Worm (Caenorhabditis elegans) whole organism, young adult: ENCODE data around the gene srj-40.

Experiments
- B0019.2 ChIP-seq: fragments of 200-800 bp; sonication (Bioruptor generic); conservative IDR thresholded peaks from 2 replicates; pipeline ENCODE4 v1.3.6; 2022; ENCODE audit warnings: missing genetic modification reagents, missing genetic modification characterization, missing compliant biosample characterization
- C06A6.2 ChIP-seq: fragments of 200-800 bp; sonication (Bioruptor generic); conservative IDR thresholded peaks from 2 replicates; pipeline ENCODE4 v1.3.6; 2022; ENCODE audit warnings: missing genetic modification characterization, missing compliant biosample characterization
- D2030.7 ChIP-seq: fragments of 200-800 bp; sonication (Bioruptor generic); IDR thresholded peaks from 2 replicates; pipeline ENCODE4 v1.3.6; 2022; ENCODE audit warnings: missing genetic modification reagents, missing genetic modification characterization, missing compliant biosample characterization
- F33H1.4 ChIP-seq: fragments of 200-800 bp; sonication (Bioruptor generic); IDR thresholded peaks from 2 replicates; pipeline ENCODE4 v1.3.6; 2022; ENCODE audit warnings: missing genetic modification reagents, missing genetic modification characterization, missing compliant biosample characterization
- F39B2.1 ChIP-seq: fragments of 200-800 bp; sonication (Bioruptor generic); IDR thresholded peaks from 2 replicates; pipeline ENCODE4 v1.3.6; 2022; ENCODE audit warnings: missing genetic modification reagents, missing genetic modification characterization, missing compliant biosample characterization
- F49E8.2 ChIP-seq: sonication (generic microtip); optimal IDR thresholded peaks from 3 replicates; lab custom pipeline; 2017; ENCODE audit warnings: missing genetic modification characterization, mild to moderate bottlenecking, missing compliant biosample characterization, antibody characterized with exemption, moderate library complexity; ENCODE audit not compliant: insufficient read depth
- Y53G8AR.9 ChIP-seq: fragments of 200-800 bp; sonication (Bioruptor generic); conservative IDR thresholded peaks from 2 replicates; pipeline ENCODE4 v1.3.6; 2022; ENCODE audit warnings: missing genetic modification reagents, missing genetic modification characterization, missing compliant biosample characterization
- Y67H2A.10 ChIP-seq: fragments of 200-800 bp; sonication (Bioruptor generic); conservative IDR thresholded peaks from 2 replicates; pipeline ENCODE4 v1.3.6; 2022; ENCODE audit warnings: missing genetic modification reagents, missing genetic modification characterization, missing compliant biosample characterization
- akir-1 ChIP-seq: fragments of 200-800 bp; sonication (Bioruptor generic); optimal IDR thresholded peaks from 2 replicates; lab custom pipeline; 2018; ENCODE audit warnings: mild to moderate bottlenecking, missing genetic modification characterization, moderate library complexity, missing compliant biosample characterization
- aptf-2 ChIP-seq: fragments of 200-800 bp; sonication (Bioruptor generic); conservative IDR thresholded peaks from 2 replicates; pipeline ENCODE4 v1.3.6; 2022; ENCODE audit warnings: missing genetic modification reagents, missing genetic modification characterization, missing compliant biosample characterization
- attf-5 ChIP-seq: fragments of 200-800 bp; sonication (Bioruptor generic); optimal IDR thresholded peaks from 2 replicates; lab custom pipeline; 2018; ENCODE audit warnings: mild to moderate bottlenecking, missing genetic modification characterization, missing compliant biosample characterization
- ceh-100 ChIP-seq: fragments of 200-800 bp; sonication (Bioruptor generic); IDR thresholded peaks from 2 replicates; pipeline ENCODE4 v1.3.6; 2022; ENCODE audit warnings: missing genetic modification reagents, missing genetic modification characterization, missing compliant biosample characterization
- ceh-27 ChIP-seq: fragments of 200-800 bp; sonication (Bioruptor generic); optimal IDR thresholded peaks from 2 replicates; lab custom pipeline; 2018; ENCODE audit warnings: mild to moderate bottlenecking, missing genetic modification characterization, moderate library complexity, missing compliant biosample characterization
- ceh-91 ChIP-seq: fragments of 200-800 bp; sonication (Bioruptor generic); IDR thresholded peaks from 2 replicates; pipeline ENCODE4 v1.3.6; 2022; ENCODE audit warnings: missing genetic modification reagents, missing genetic modification characterization, missing compliant biosample characterization
- dpff-1 ChIP-seq: sonication (generic microtip); optimal IDR thresholded peaks from 2 replicates; lab custom pipeline; 2017; ENCODE audit warnings: mild to moderate bottlenecking, missing genetic modification characterization, missing compliant biosample characterization
- egl-18 ChIP-seq: fragments of 200-800 bp; sonication (Bioruptor generic); IDR thresholded peaks from 2 replicates; pipeline ENCODE4 v1.3.6; 2022; ENCODE audit warnings: missing genetic modification reagents, missing genetic modification characterization, missing compliant biosample characterization
- egl-44 ChIP-seq: fragments of 200-800 bp; sonication (Bioruptor generic); IDR thresholded peaks from 2 replicates; pipeline ENCODE4 v1.3.6; 2022; ENCODE audit warnings: missing genetic modification reagents, missing genetic modification characterization, missing compliant biosample characterization
- egrh-3 ChIP-seq: fragments of 200-800 bp; sonication (Bioruptor generic); IDR thresholded peaks from 2 replicates; pipeline ENCODE4 v1.3.6; 2022; ENCODE audit warnings: missing genetic modification reagents, missing genetic modification characterization, missing compliant biosample characterization
- ekl-4 ChIP-seq: fragments of 200-800 bp; sonication (Bioruptor generic); IDR thresholded peaks from 2 replicates; pipeline ENCODE4 v1.3.6; 2022; ENCODE audit warnings: missing genetic modification reagents, missing genetic modification characterization, missing compliant biosample characterization
- him-1 ChIP-seq: sonication (generic microtip); optimal IDR thresholded peaks from 2 replicates; lab custom pipeline; 2016; ENCODE audit warnings: missing genotype, missing genetic modification reagents, missing genetic modification characterization, missing compliant biosample characterization
- hmg-1.2 ChIP-seq: fragments of 200-800 bp; sonication (Bioruptor generic); IDR thresholded peaks from 2 replicates; pipeline ENCODE4 v1.3.6; 2022; ENCODE audit warnings: missing genetic modification reagents, missing genetic modification characterization, missing compliant biosample characterization
- hmg-20 ChIP-seq: fragments of 200-800 bp; sonication (Bioruptor generic); IDR thresholded peaks from 2 replicates; pipeline ENCODE4 v1.3.6; 2022; ENCODE audit warnings: missing genetic modification reagents, missing genetic modification characterization, missing compliant biosample characterization
- hsf-1 ChIP-seq: fragments of 200-800 bp; sonication (Bioruptor generic); IDR thresholded peaks from 2 replicates; pipeline ENCODE4 v1.3.6; 2022; ENCODE audit warnings: missing genetic modification reagents, missing genetic modification characterization, missing compliant biosample characterization
- lag-1 ChIP-seq: fragments of 200-800 bp; sonication (Bioruptor generic); IDR thresholded peaks from 2 replicates; pipeline ENCODE4 v1.3.6; 2022; ENCODE audit warnings: missing genetic modification reagents, missing genetic modification characterization, missing compliant biosample characterization
- lin-40 ChIP-seq: sonication (generic microtip); optimal IDR thresholded peaks from 2 replicates; lab custom pipeline; 2016; ENCODE audit warnings: missing genetic modification characterization, mild to moderate bottlenecking, missing compliant biosample characterization, missing genotype, missing genetic modification reagents
- lin-54 ChIP-seq: fragments of 200-800 bp; sonication (Bioruptor generic); optimal IDR thresholded peaks from 2 replicates; lab custom pipeline; 2018; ENCODE audit warnings: mild to moderate bottlenecking, missing genetic modification characterization, missing compliant biosample characterization
- lir-1 ChIP-seq: fragments of 200-800 bp; sonication (Bioruptor generic); conservative IDR thresholded peaks from 2 replicates; pipeline ENCODE4 v1.3.6; 2022; ENCODE audit warnings: missing genetic modification reagents, missing genetic modification characterization, missing compliant biosample characterization
- lsl-1 ChIP-seq: fragments of 200-800 bp; sonication (Bioruptor generic); optimal IDR thresholded peaks from 2 replicates; lab custom pipeline; 2018; ENCODE audit warnings: mild to moderate bottlenecking, missing genetic modification characterization, moderate library complexity, missing compliant biosample characterization
- madf-6 ChIP-seq: fragments of 200-800 bp; sonication (Bioruptor generic); IDR thresholded peaks from 2 replicates; pipeline ENCODE4 v1.3.6; 2022; ENCODE audit warnings: missing genetic modification reagents, missing genetic modification characterization, missing compliant biosample characterization
- madf-8 ChIP-seq: fragments of 200-800 bp; sonication (Bioruptor generic); conservative IDR thresholded peaks from 2 replicates; pipeline ENCODE4 v1.3.6; 2022; ENCODE audit warnings: missing genetic modification reagents, missing genetic modification characterization, missing compliant biosample characterization
- mcd-1 ChIP-seq: fragments of 200-800 bp; sonication (Bioruptor generic); IDR thresholded peaks from 2 replicates; pipeline ENCODE4 v1.3.6; 2022; ENCODE audit warnings: missing genetic modification reagents, missing genetic modification characterization, missing compliant biosample characterization
- mel-28 ChIP-seq: sonication (generic microtip); optimal IDR thresholded peaks from 2 replicates; lab custom pipeline; 2016; ENCODE audit warnings: borderline replicate concordance, mild to moderate bottlenecking, missing genetic modification characterization, missing compliant biosample characterization
- nfya-1 ChIP-seq: sonication (generic microtip); optimal IDR thresholded peaks from 2 replicates; lab custom pipeline; 2017; ENCODE audit warnings: antibody characterized with exemption, missing compliant biosample characterization, missing genetic modification characterization, borderline replicate concordance; ENCODE audit not compliant: insufficient read depth
- nfyb-1 ChIP-seq: fragments of 200-800 bp; sonication (Bioruptor generic); IDR thresholded peaks from 2 replicates; pipeline ENCODE4 v1.3.6; 2022; ENCODE audit warnings: missing genetic modification reagents, missing genetic modification characterization, missing compliant biosample characterization
- rcor-1 ChIP-seq: fragments of 200-800 bp; sonication (Bioruptor generic); IDR thresholded peaks from 2 replicates; pipeline ENCODE4 v1.3.6; 2022; ENCODE audit warnings: missing genetic modification reagents, missing genetic modification characterization, missing compliant biosample characterization
- repo-1 ChIP-seq: sonication (generic microtip); optimal IDR thresholded peaks from 2 replicates; lab custom pipeline; 2017; ENCODE audit warnings: mild to moderate bottlenecking, missing genetic modification characterization, missing compliant biosample characterization
- somi-1 ChIP-seq: fragments of 200-800 bp; sonication (Bioruptor generic); optimal IDR thresholded peaks from 2 replicates; lab custom pipeline; 2018; ENCODE audit warnings: mild to moderate bottlenecking, missing genetic modification characterization, missing compliant biosample characterization
- tbp1 ChIP-seq: fragments of 200-800 bp; sonication (Bioruptor generic); optimal IDR thresholded peaks from 2 replicates; lab custom pipeline; 2018; ENCODE audit warnings: mild to moderate bottlenecking, missing genetic modification characterization, missing compliant biosample characterization
- unc-130 ChIP-seq: sonication (generic microtip); optimal IDR thresholded peaks from 2 replicates; lab custom pipeline; 2016; ENCODE audit warnings: missing genetic modification reagents, missing genetic modification characterization, missing compliant biosample characterization
- ztf-28 ChIP-seq: fragments of 200-800 bp; sonication (Bioruptor generic); IDR thresholded peaks from 2 replicates; pipeline ENCODE4 v1.3.6; 2022; ENCODE audit warnings: missing genetic modification reagents, missing genetic modification characterization, missing compliant biosample characterization
- ztf-3 ChIP-seq: fragments of 200-800 bp; sonication (Bioruptor generic); optimal IDR thresholded peaks from 2 replicates; lab custom pipeline; 2018; ENCODE audit warnings: mild to moderate bottlenecking, missing genetic modification characterization, missing compliant biosample characterization

srj-40 gene

DNA sequence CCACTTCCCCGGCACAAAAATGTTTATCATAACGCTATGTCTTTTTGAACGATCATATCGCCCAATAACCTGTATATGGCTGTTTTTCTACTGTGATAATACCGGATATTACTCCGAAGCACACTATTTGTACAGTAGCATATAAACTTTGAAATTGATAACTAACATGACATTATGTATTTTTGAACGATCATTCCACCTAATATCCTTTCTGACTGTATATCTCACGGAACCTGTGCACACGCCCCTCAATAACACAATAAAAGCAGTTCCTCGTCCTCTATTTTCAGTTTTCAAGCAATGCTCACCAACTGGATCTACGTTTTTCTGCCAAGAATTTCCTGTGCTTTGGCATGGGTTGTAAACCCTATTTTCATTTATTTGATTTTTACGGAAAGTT lies at the start of gene srj-40:
Gene srj-40, plus strand, starts transcription at position 301 of the 400 bp plus-strand sequence.
- no peak for TF ChIP-seq lin-40 (tag; lab: Kevin White, UChicago)
- TF ChIP-seq him-1, result no peak
- TF ChIP-seq egl-44 (GFP tag; lab: Robert Waterston, UW), result no peak
- no peak for TF ChIP-seq somi-1
- TF ChIP-seq dpff-1, result no peak
- TF ChIP-seq, all 124 proteins: peak for 0

ce11 chrV:4055025-4055424 lies 46.6 kb upstream of the srj-40 start, which contains the start of gene djr-1.2:
TSS of gene djr-1.2 (minus strand) at chrV:4055125.
- no peak for TF ChIP-seq tbp1 (GFP tag; lab: Kevin White, UChicago)

- TF ChIP-seq mel-28 (no peak), F49E8.2 (tag; lab: Kevin White, UChicago) (no peak), lag-1 (GFP tag; lab: Robert Waterston, UW) (no peak), lir-1 (GFP tag; lab: Robert Waterston, UW) (no peak), somi-1 (no peak), ztf-3 (no peak), egrh-3 (no peak), aptf-2 (GFP tag; lab: Robert Waterston, UW) (no peak), Y53G8AR.9 (no peak), unc-130 (GFP tag; lab: Kevin White, UChicago) (no peak), ztf-28 (GFP tag; lab: Robert Waterston, UW) (no peak), hmg-20 (GFP tag; lab: Robert Waterston, UW) (no peak), nfya-1 (tag; lab: Kevin White, UChicago) (no peak), F39B2.1 (GFP tag; lab: Robert Waterston, UW) (no peak), akir-1 (GFP tag; lab: Kevin White, UChicago) (no peak), ceh-27 (GFP tag; lab: Kevin White, UChicago) (no peak), repo-1 (tag; lab: Kevin White, UChicago) (no peak)
Observed at ce11 chrV:4056203-4056602, 45.5 kb upstream of the srj-40 start.

DNA sequence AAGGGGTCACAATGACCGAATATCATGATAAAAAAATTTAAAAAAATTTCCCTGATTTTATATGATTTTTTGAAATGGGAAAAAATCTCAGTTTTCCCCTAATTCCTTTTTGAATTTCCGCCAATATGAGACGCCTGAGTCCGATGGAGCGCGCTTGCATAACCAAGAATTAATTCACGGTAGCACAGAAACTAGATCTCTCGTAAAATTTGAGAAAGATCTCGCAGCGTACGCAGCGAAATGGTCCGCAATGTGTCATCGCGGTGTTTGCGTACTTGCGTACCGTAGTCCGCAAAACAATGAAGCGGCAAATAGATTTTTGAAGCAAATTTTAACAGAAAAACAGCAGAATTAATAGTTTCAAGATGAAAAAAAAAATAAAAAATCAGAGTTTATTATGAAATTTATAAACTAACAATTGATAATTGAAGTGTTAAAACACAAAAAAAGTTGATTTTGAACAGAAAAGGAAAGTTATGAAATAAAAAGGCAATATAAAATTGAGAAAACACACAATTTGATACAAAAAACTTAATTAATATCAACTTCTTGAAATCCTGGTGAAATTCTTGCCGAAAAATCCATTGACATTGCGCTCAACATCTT lies 38.0 kb upstream of the srj-40 start:
- TF ChIP-seq hmg-20 (GFP tag; lab: Robert Waterston, UW), result 0 out of 2 replicates have a peak, but pooled peaks have one; percentile 16
- TF ChIP-seq madf-6, result peak; percentile 66
- peak; percentile 77 for TF ChIP-seq ceh-100 (GFP tag; lab: Robert Waterston, UW)
- peak; percentile 69 for TF ChIP-seq ceh-91 (GFP tag; lab: Robert Waterston, UW)
- peak; percentile 36 for TF ChIP-seq lsl-1
- TF ChIP-seq ekl-4, result peak; percentile 66; the same call in 1 of the 2 replicates
- TF ChIP-seq rcor-1, result peak; percentile 63; the same call in 1 of the 2 replicates
- peak; percentile 72; the same call in 1 of the 2 replicates for TF ChIP-seq D2030.7 (GFP tag; lab: Robert Waterston, UW)
- TF ChIP-seq C06A6.2 (GFP tag; lab: Robert Waterston, UW), result peak; percentile 67
- TF ChIP-seq attf-5, result peak; percentile 6
- peak; percentile 83 for TF ChIP-seq nfyb-1 (GFP tag; lab: Robert Waterston, UW)
- TF ChIP-seq lin-54 (GFP tag; lab: Kevin White, UChicago), result peak; percentile 57
- peak; percentile 33; the same call in 1 of the 2 replicates for TF ChIP-seq madf-8 (GFP tag; lab: Robert Waterston, UW)
- TF ChIP-seq Y67H2A.10 (GFP tag; lab: Robert Waterston, UW), result 0 out of 2 replicates have a peak, but pooled peaks have one; percentile 30
- 0 out of 2 replicates have a peak, but pooled peaks have one; percentile 19 for TF ChIP-seq B0019.2 (GFP tag; lab: Robert Waterston, UW)
- peak; percentile 60 for TF ChIP-seq F33H1.4
- peak; percentile 54 for TF ChIP-seq hsf-1 (GFP tag; lab: Robert Waterston, UW)
- TF ChIP-seq egl-18, result 0 out of 2 replicates have a peak, but pooled peaks have one; percentile 59
- TF ChIP-seq mcd-1, result peak; percentile 98
- TF ChIP-seq lir-1 (GFP tag; lab: Robert Waterston, UW), result peak; percentile 35; the same call in 1 of the 2 replicates
- TF ChIP-seq hmg-1.2 (GFP tag; lab: Robert Waterston, UW), result peak; percentile 91
- TF ChIP-seq, all 124 proteins: peak for 21; not testable (repeated sequence) for 103
